Fruit fly (Drosophila melanogaster) whole organism, embryonic: ENCODE measurements around the gene Rassf.

Experiments used
- CG12236 ChIP-seq: fragments of 200-800 bp; sonication (Bioruptor generic); optimal IDR thresholded peaks from 2 replicates; lab custom pipeline; 2016; ENCODE audit warnings: missing biosample characterization, missing genetic modification characterization
- CG12391 ChIP-seq: fragments of 200-800 bp; sonication (Bioruptor generic); optimal IDR thresholded peaks from 3 replicates; lab custom pipeline; 2018; ENCODE audit warnings: missing biosample characterization, mild to moderate bottlenecking, missing genetic modification characterization, moderate library complexity
- CG13775 ChIP-seq: fragments of 200-800 bp; sonication (Bioruptor generic); optimal IDR thresholded peaks from 3 replicates; lab custom pipeline; 2017; ENCODE audit warnings: missing biosample characterization, mild to moderate bottlenecking, missing genetic modification characterization
- CG2678 ChIP-seq: fragments of 200-800 bp; sonication (Bioruptor generic); optimal IDR thresholded peaks from 3 replicates; lab custom pipeline; 2019; ENCODE audit warnings: missing biosample characterization, mild to moderate bottlenecking, missing genetic modification characterization, moderate library complexity
- CG2889 ChIP-seq: fragments of 200-800 bp; sonication (Bioruptor generic); IDR thresholded peaks from 3 replicates; pipeline ENCODE4 v1.3.6; 2022; ENCODE audit warnings: missing biosample characterization, missing genetic modification characterization
- E2f1 ChIP-seq: fragments of 200-800 bp; sonication (Bioruptor generic); IDR thresholded peaks from 2 replicates; pipeline ENCODE4 v1.3.6; 2022; ENCODE audit warnings: missing biosample characterization, missing genetic modification characterization
- HLH4C ChIP-seq: fragments of 200-800 bp; sonication (Bioruptor generic); IDR thresholded peaks from 3 replicates; pipeline ENCODE4 v1.3.6; 2022; ENCODE audit warnings: missing biosample characterization, missing genetic modification characterization; ENCODE audit not compliant: partially characterized antibody
- Hr78 ChIP-seq, 2 experiments: fragments of 200-800 bp in 1 of 2; fragments of >200 bp in 1 of 2; sonication (Bioruptor generic) in 1 of 2; optimal IDR thresholded peaks; 2 replicates each; lab custom pipeline; 2017 to 2019; ENCODE audit warnings: missing biosample characterization in 2 of 2, missing genetic modification characterization in 2 of 2, mild to moderate bottlenecking in 1 of 2, moderate library complexity in 1 of 2
- Nf-YA ChIP-seq: fragments of 200-800 bp; sonication (Bioruptor generic); IDR thresholded peaks from 2 replicates; pipeline ENCODE4 v1.3.6; 2022; ENCODE audit warnings: missing biosample characterization, missing genetic modification characterization
- az2 ChIP-seq: fragments of 200-800 bp; sonication (Bioruptor generic); optimal IDR thresholded peaks from 3 replicates; lab custom pipeline; 2016; ENCODE audit warnings: missing biosample characterization, missing genetic modification characterization
- usp ChIP-seq: fragments of >200 bp; optimal IDR thresholded peaks from 2 replicates; lab custom pipeline; 2017; ENCODE audit warnings: missing biosample characterization, missing genetic modification characterization

DNA sequence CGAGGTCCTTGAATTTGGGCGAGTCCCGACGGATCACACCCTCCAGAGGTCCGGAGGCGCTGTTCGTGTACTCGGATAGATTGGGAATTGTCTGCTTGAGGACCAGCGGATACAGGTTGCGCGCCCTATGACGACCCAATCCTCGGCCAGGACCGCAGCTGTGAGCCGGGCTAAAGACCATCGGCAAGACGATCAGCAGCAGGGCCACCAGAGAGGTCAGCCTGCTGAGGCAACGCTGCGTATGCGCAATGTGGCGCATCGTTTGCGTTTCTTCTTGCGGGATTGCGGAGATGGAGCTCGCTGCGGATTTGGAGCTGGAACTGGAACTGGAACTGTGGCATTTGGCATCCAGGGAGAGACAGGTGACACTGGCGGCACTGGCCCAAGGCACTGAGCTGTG lies 23.4 kb upstream of the Rassf start:
- TF ChIP-seq CG12236 (GFP tag; lab: Kevin White, UChicago) (no peak), E2f1 (GFP tag; lab: Robert Waterston, UW) (no peak), HLH4C (no peak), usp (no peak), az2 (no peak), CG2678 (tag; lab: Kevin White, UChicago) (no peak), Hr78 (GFP tag; optimal IDR thresholded peaks at IDR 0.05; lab: Kevin White, UChicago) (no peak), Nf-YA (GFP tag; lab: Robert Waterston, UW) (no peak), CG12391 (no peak), CG13775 (no peak), CG2889 (GFP tag; lab: Robert Waterston, UW) (no peak)
